Worm (Caenorhabditis elegans) whole organism, L4/young adult: ENCODE results near the gene mlk-1.

Experiments used
- W03F9.2 ChIP-seq: fragments of 150-350 bp; optimal IDR thresholded peaks from 2 replicates; lab custom pipeline; 2014; ENCODE audit warnings: missing biosample characterization, missing genetic modification characterization
- dao-5 ChIP-seq: sonication (generic microtip); optimal IDR thresholded peaks from 2 replicates; lab custom pipeline; 2016; ENCODE audit warnings: missing genotype, missing genetic modification characterization, moderate library complexity, missing compliant biosample characterization
- him-1 ChIP-seq: sonication (generic microtip); optimal IDR thresholded peaks from 2 replicates; lab custom pipeline; 2016; ENCODE audit warnings: missing genotype, missing genetic modification reagents, missing genetic modification characterization, missing compliant biosample characterization

mlk-1 gene

ce11 chrV:5072082-5072481 lies 7.5 kb upstream of the mlk-1 start, which contains the start of gene Y58A7A.2:
Y58A7A.2 (minus strand) TSS chrV:5072182.
- no peak for TF ChIP-seq W03F9.2 (tag; lab: Kevin White, UChicago)

- TF ChIP-seq W03F9.2 (tag; lab: Kevin White, UChicago) (no peak), him-1 (tag; lab: Kevin White, UChicago) (no peak), dao-5 (tag; lab: Kevin White, UChicago) (no peak)
These were observed 4.8 kb upstream of the mlk-1 start, which contains the start of gene Y58A7A.1 for ce11 chrV:5069440-5069839. Y58A7A.1 (minus strand) TSS chrV:5069540.

- TF ChIP-seq dao-5 (tag; lab: Kevin White, UChicago), result no peak
- TF ChIP-seq W03F9.2 (tag; lab: Kevin White, UChicago), result no peak
- TF ChIP-seq him-1 (tag; lab: Kevin White, UChicago), result no peak
These were observed 2.8 kb upstream of the mlk-1 start for ce11 chrV:5067390-5067789.

- TF ChIP-seq him-1 (tag; lab: Kevin White, UChicago), result no peak
- TF ChIP-seq dao-5 (tag; lab: Kevin White, UChicago), result no peak
- TF ChIP-seq W03F9.2 (tag; lab: Kevin White, UChicago), result no peak
These were observed 11.3 kb downstream of the mlk-1 start, which contains the start of gene cwp-4 for ce11 chrV:5053335-5053734. cwp-4 (plus strand) TSS chrV:5053635.

- TF ChIP-seq W03F9.2 (tag; lab: Kevin White, UChicago) (no peak), him-1 (tag; lab: Kevin White, UChicago) (no peak), dao-5 (tag; lab: Kevin White, UChicago) (no peak)
These were observed 12.4 kb downstream of the mlk-1 start, which contains the start of gene K11D12.12 for ce11 chrV:5052233-5052632. K11D12.12 (plus strand) TSS chrV:5052261.

- TF ChIP-seq him-1 (tag; lab: Kevin White, UChicago), result no peak
- no peak for TF ChIP-seq dao-5 (tag; lab: Kevin White, UChicago)
- no peak for TF ChIP-seq W03F9.2 (tag; lab: Kevin White, UChicago)
These were observed 14.5 kb downstream of the mlk-1 start for ce11 chrV:5050073-5050599.

- no peak for TF ChIP-seq dao-5 (tag; lab: Kevin White, UChicago)
- peak; percentile 80 for TF ChIP-seq him-1 (tag; lab: Kevin White, UChicago)
- TF ChIP-seq W03F9.2 (tag; lab: Kevin White, UChicago), result peak; percentile 0
These were observed 15.2 kb downstream of the mlk-1 start, which contains the start of the genes pqn-51 and K11D12.14 for ce11 chrV:5049333-5049942. pqn-51 (plus strand) TSS chrV:5049607. K11D12.14 (plus strand) TSS chrV:5049636.

- no peak for TF ChIP-seq W03F9.2 (tag; lab: Kevin White, UChicago)
- no peak for TF ChIP-seq dao-5 (tag; lab: Kevin White, UChicago)
- TF ChIP-seq him-1 (tag; lab: Kevin White, UChicago), result no peak
These were observed 18.1 kb downstream of the mlk-1 start for ce11 chrV:5046558-5046957.

ce11 chrV:5046103-5046502 lies 18.5 kb downstream of the mlk-1 start, which contains the start of gene exc-14:
exc-14 (minus strand) TSS chrV:5046203.
- TF ChIP-seq W03F9.2 (tag; lab: Kevin White, UChicago) (no peak), dao-5 (tag; lab: Kevin White, UChicago) (no peak), him-1 (tag; lab: Kevin White, UChicago) (no peak)

ce11 chrV:5040925-5041324 lies 23.7 kb downstream of the mlk-1 start, which contains the start of gene K11D12.8:
K11D12.8 (minus strand) TSS chrV:5041001.
- TF ChIP-seq W03F9.2 (tag; lab: Kevin White, UChicago) (no peak), him-1 (tag; lab: Kevin White, UChicago) (no peak), dao-5 (tag; lab: Kevin White, UChicago) (no peak)

ce11 chrV:5039559-5039958 lies 25.1 kb downstream of the mlk-1 start, which contains the start of gene K11D12.11:
K11D12.11 (minus strand) TSS chrV:5039600.
- TF ChIP-seq dao-5 (tag; lab: Kevin White, UChicago), result no peak
- TF ChIP-seq W03F9.2 (tag; lab: Kevin White, UChicago), result no peak
- no peak for TF ChIP-seq him-1 (tag; lab: Kevin White, UChicago)

- TF ChIP-seq him-1 (tag; lab: Kevin White, UChicago), result no peak
- no peak for TF ChIP-seq dao-5 (tag; lab: Kevin White, UChicago)
- no peak for TF ChIP-seq W03F9.2 (tag; lab: Kevin White, UChicago)
These were observed 26.2 kb downstream of the mlk-1 start for ce11 chrV:5038449-5038848.

- no peak for TF ChIP-seq W03F9.2 (tag; lab: Kevin White, UChicago)
- no peak for TF ChIP-seq him-1 (tag; lab: Kevin White, UChicago)
- no peak for TF ChIP-seq dao-5 (tag; lab: Kevin White, UChicago)
These were observed 28.2 kb downstream of the mlk-1 start, which contains the start of gene K11D12.7 for ce11 chrV:5036364-5036763. K11D12.7 (minus strand) TSS chrV:5036464.
